Worm (Caenorhabditis elegans) whole organism, early embryonic: Measurements from ENCODE around the gene W03F8.4.
"Not testable (repeated sequence)": the region's sequence is repeated elsewhere in the genome, so short reads cannot be mapped to it uniquely, and the experiment has no call there.

Source experiments
- F13C5.2 ChIP-seq: sonication (generic microtip); optimal IDR thresholded peaks from 2 replicates; lab custom pipeline; 2017; ENCODE audit warnings: mild to moderate bottlenecking, missing genetic modification characterization, inconsistent platforms, missing compliant biosample characterization
- aly-1 ChIP-seq: sonication (generic microtip); optimal IDR thresholded peaks from 2 replicates; lab custom pipeline; 2016; ENCODE audit warnings: missing genetic modification characterization, missing compliant biosample characterization
- ama-1 ChIP-seq: fragments of 150-350 bp; optimal IDR thresholded peaks from 2 replicates; lab custom pipeline; 2014
- ceh-13 ChIP-seq: fragments of 200-800 bp; sonication (Bioruptor generic); optimal IDR thresholded peaks from 2 replicates; lab custom pipeline; 2018; ENCODE audit warnings: mild to moderate bottlenecking, missing genetic modification characterization, missing compliant biosample characterization
- ets-7 ChIP-seq: sonication (generic microtip); optimal IDR thresholded peaks from 2 replicates; lab custom pipeline; 2016; ENCODE audit warnings: missing genotype, missing genetic modification characterization, missing compliant biosample characterization
- flt-1 ChIP-seq: fragments of 200-800 bp; sonication (Bioruptor generic); IDR thresholded peaks from 2 replicates; pipeline ENCODE4 v1.3.6; 2022; ENCODE audit warnings: missing genetic modification characterization, missing compliant biosample characterization
- hmbx-1 ChIP-seq: sonication (generic microtip); optimal IDR thresholded peaks from 2 replicates; lab custom pipeline; 2016; ENCODE audit warnings: mild to moderate bottlenecking, missing genetic modification characterization, missing compliant biosample characterization
- hmg-4 ChIP-seq: fragments of 200-800 bp; sonication (Bioruptor generic); optimal IDR thresholded peaks from 2 replicates; lab custom pipeline; 2018; ENCODE audit warnings: mild to moderate bottlenecking, missing genetic modification characterization, missing compliant biosample characterization
- hnd-1 ChIP-seq: sonication (generic microtip); optimal IDR thresholded peaks from 2 replicates; lab custom pipeline; 2016; ENCODE audit warnings: missing genetic modification characterization, missing compliant biosample characterization
- pes-1 ChIP-seq: fragments of 200-800 bp; sonication (Bioruptor generic); IDR thresholded peaks from 2 replicates; pipeline ENCODE4 v1.3.6; 2022; ENCODE audit warnings: missing genetic modification reagents, missing genetic modification characterization, missing compliant biosample characterization
- sea-1 ChIP-seq: fragments of 200-800 bp; sonication (Bioruptor generic); conservative IDR thresholded peaks from 2 replicates; pipeline ENCODE4 v1.3.6; 2022; ENCODE audit warnings: missing genetic modification characterization, missing compliant biosample characterization
- tbx-37 ChIP-seq: fragments of 200-800 bp; sonication (Bioruptor generic); conservative IDR thresholded peaks from 2 replicates; pipeline ENCODE4 v1.3.6; 2022; ENCODE audit warnings: missing genetic modification reagents, missing genetic modification characterization, missing compliant biosample characterization
- tra-4 ChIP-seq: sonication (generic microtip); optimal IDR thresholded peaks from 2 replicates; lab custom pipeline; 2017; ENCODE audit warnings: missing genetic modification characterization, missing compliant biosample characterization

The W03F8.4 gene

ce11 chrIV:5225277-5225822 lies 41.4 kb downstream of the W03F8.4 start, which contains the start of gene cylc-1:
Gene cylc-1, minus strand, starts transcription at chrIV:5225772.
- TF ChIP-seq ama-1 (lab: Kevin White, UChicago); hmg-4 (GFP tag; lab: Kevin White, UChicago); sea-1 (GFP tag; lab: Robert Waterston, UW): not testable (repeated sequence)

- TF ChIP-seq F13C5.2, ets-7, aly-1 (tag; lab: Kevin White, UChicago): not testable (repeated sequence)
These were observed 42.6 kb downstream of the W03F8.4 start, which contains the start of gene nsph-4.1 for ce11 chrIV:5226552-5226951. Gene nsph-4.1, plus strand, starts transcription at chrIV:5226852.

ce11 chrIV:5228619-5229018 lies 44.7 kb downstream of the W03F8.4 start, which contains the start of gene thn-6:
Gene thn-6, plus strand, starts transcription at chrIV:5228919.
- TF ChIP-seq F13C5.2 (tag; lab: Kevin White, UChicago) = no peak

ce11 chrIV:5230530-5230929 lies 46.6 kb downstream of the W03F8.4 start, which contains the start of gene thn-5:
Gene thn-5, plus strand, starts transcription at chrIV:5230830.
- TF ChIP-seq ama-1 (lab: Kevin White, UChicago) = no peak
- TF ChIP-seq hmbx-1 (tag; lab: Kevin White, UChicago) = no peak
- TF ChIP-seq hmg-4 (GFP tag; lab: Kevin White, UChicago) = no peak
- TF ChIP-seq aly-1 (tag; lab: Kevin White, UChicago) = no peak
- TF ChIP-seq hnd-1 (tag; lab: Kevin White, UChicago) = no peak
- TF ChIP-seq flt-1 = no peak
- TF ChIP-seq ceh-13 (GFP tag; lab: Kevin White, UChicago) = no peak
- no peak for TF ChIP-seq tbx-37 (GFP tag; lab: Robert Waterston, UW)
- TF ChIP-seq pes-1 (GFP tag; lab: Robert Waterston, UW) = no peak
- no peak for TF ChIP-seq ets-7 (tag; lab: Kevin White, UChicago)
- no peak for TF ChIP-seq tra-4 (tag; lab: Kevin White, UChicago)
- no peak for TF ChIP-seq F13C5.2 (tag; lab: Kevin White, UChicago)
- no peak for TF ChIP-seq sea-1 (GFP tag; lab: Robert Waterston, UW)
